Worm (Caenorhabditis elegans) whole organism, mixed stage, embryonic: ENCODE results near the gene Y116A8C.30.

Experiments used
- M03D4.4 ChIP-seq: sonication (generic microtip); optimal IDR thresholded peaks from 2 replicates; lab custom pipeline; 2017; ENCODE audit warnings: mild to moderate bottlenecking, missing genetic modification characterization, missing compliant biosample characterization
- elt-1 ChIP-seq: sonication (generic microtip); optimal IDR thresholded peaks from 2 replicates; lab custom pipeline; 2017; ENCODE audit warnings: missing genetic modification characterization, mild to moderate bottlenecking, missing compliant biosample characterization, antibody characterized with exemption, moderate library complexity, borderline replicate concordance; ENCODE audit not compliant: insufficient read depth
- lin-13 ChIP-seq: fragments of 150-350 bp; optimal IDR thresholded peaks from 2 replicates; lab custom pipeline; 2014; ENCODE audit warnings: missing biosample characterization, missing genetic modification characterization
- lin-32 ChIP-seq: fragments of 200-800 bp; sonication (Bioruptor generic); optimal IDR thresholded peaks from 2 replicates; lab custom pipeline; 2018; ENCODE audit warnings: mild to moderate bottlenecking, missing genetic modification characterization, missing compliant biosample characterization
- nhr-12 ChIP-seq: fragments of 150-350 bp; optimal IDR thresholded peaks from 2 replicates; lab custom pipeline; 2014; ENCODE audit warnings: missing biosample characterization, missing genetic modification characterization
- nhr-237 ChIP-seq: fragments of 150-350 bp; optimal IDR thresholded peaks from 2 replicates; lab custom pipeline; 2014; ENCODE audit warnings: missing biosample characterization, missing genetic modification characterization
- sem-2 ChIP-seq: fragments of 200-800 bp; sonication (Bioruptor generic); optimal IDR thresholded peaks from 2 replicates; lab custom pipeline; 2018; ENCODE audit warnings: mild to moderate bottlenecking, missing genetic modification characterization, missing compliant biosample characterization
- snpc-4 ChIP-seq: fragments of 150-350 bp; optimal IDR thresholded peaks from 2 replicates; lab custom pipeline; 2014; ENCODE audit warnings: missing biosample characterization, missing genetic modification characterization
- unc-39 ChIP-seq: fragments of 150-350 bp; optimal IDR thresholded peaks from 2 replicates; lab custom pipeline; 2014; ENCODE audit warnings: missing biosample characterization, missing genetic modification characterization
- unc-62 ChIP-seq: fragments of 150-350 bp; optimal IDR thresholded peaks from 2 replicates; lab custom pipeline; 2014; ENCODE audit warnings: missing biosample characterization, missing genetic modification reagents, missing genetic modification characterization

DNA sequence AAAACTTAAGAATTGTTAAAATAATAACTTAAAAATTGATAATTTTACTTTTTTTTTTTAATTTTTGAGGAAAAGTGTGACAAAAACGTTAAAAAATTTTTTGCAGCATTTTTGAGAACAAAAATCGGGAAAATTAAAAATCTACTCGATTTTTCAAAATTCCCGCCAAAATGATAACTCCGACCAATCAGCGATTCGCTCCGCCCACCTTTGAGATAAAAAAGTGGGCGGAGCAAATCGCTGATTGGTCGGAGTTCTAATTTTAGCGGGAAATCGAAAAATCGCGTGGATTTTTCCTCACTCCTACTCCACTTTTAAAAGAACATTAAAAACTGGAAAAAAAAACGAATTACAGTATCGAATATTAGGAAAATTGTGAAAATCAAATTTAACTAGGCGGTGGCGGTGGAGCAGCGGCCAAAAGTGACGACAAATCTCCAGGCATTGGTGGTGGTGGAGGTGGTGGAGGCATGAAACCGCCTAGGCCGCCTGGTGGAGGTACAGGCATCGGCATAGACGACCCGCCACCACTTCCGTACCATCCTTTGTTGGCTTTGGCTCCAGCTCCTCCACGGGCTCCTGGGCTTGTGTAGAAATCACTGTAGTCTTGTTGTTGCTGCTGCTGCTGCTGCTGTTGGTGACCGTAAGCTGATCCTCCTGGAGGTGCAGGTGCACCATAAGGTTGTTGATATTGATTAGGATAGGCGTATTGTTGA lies 800 bp upstream of the Y116A8C.30 start:
- TF ChIP-seq unc-39 (no peak), unc-62 (GFP tag; lab: Kevin White, UChicago) (no peak), nhr-12 (tag; lab: Kevin White, UChicago) (no peak), snpc-4 (tag; lab: Kevin White, UChicago) (no peak), nhr-237 (tag; lab: Kevin White, UChicago) (no peak), sem-2 (GFP tag; lab: Kevin White, UChicago) (no peak), M03D4.4 (tag; lab: Kevin White, UChicago) (no peak), lin-32 (no peak), elt-1 (tag; lab: Kevin White, UChicago) (no peak), lin-13 (tag; lab: Kevin White, UChicago) (no peak)
